Worm (Caenorhabditis elegans): ENCODE results near the gene twk-22.

- TF ChIP-seq ref-1 (GFP tag; conservative IDR thresholded peaks at IDR 0.05): no peak
- TF ChIP-seq cog-1 (tag; optimal IDR thresholded peaks at IDR 0.05): no peak
- TF ChIP-seq klf-2 (GFP tag; conservative IDR thresholded peaks at IDR 0.05): no peak
- no peak for TF ChIP-seq tab-1 (GFP tag; IDR thresholded peaks at IDR 0.05)
Observed at ce11 chrX:16300422-16300821, 5.8 kb upstream of the twk-22 start.

Measured in whole organism, midembryonic.